Worm (Caenorhabditis elegans) whole organism, L2 larva: ENCODE data around the gene srw-134.

ENCODE experiments used
- C34F6.9 ChIP-seq: fragments of 150-350 bp; optimal IDR thresholded peaks from 2 replicates; lab custom pipeline; 2014; ENCODE audit warnings: missing biosample characterization, missing genetic modification characterization
- F13H6.1 ChIP-seq: sonication (generic microtip); optimal IDR thresholded peaks from 2 replicates; lab custom pipeline; 2016; ENCODE audit warnings: missing genetic modification characterization, missing compliant biosample characterization
- R02D3.7 ChIP-seq: fragments of 150-350 bp; optimal IDR thresholded peaks from 2 replicates; lab custom pipeline; 2014; ENCODE audit warnings: missing biosample characterization, missing genetic modification characterization
- Y55F3AM.14 ChIP-seq: fragments of 200-800 bp; sonication (Bioruptor generic); optimal IDR thresholded peaks from 2 replicates; lab custom pipeline; 2018; ENCODE audit warnings: mild to moderate bottlenecking, missing genetic modification characterization, missing compliant biosample characterization
- alr-1 ChIP-seq: fragments of 150-350 bp; optimal IDR thresholded peaks from 2 replicates; lab custom pipeline; 2014; ENCODE audit warnings: missing biosample characterization, missing genetic modification characterization
- aly-2 ChIP-seq: fragments of 150-350 bp; optimal IDR thresholded peaks from 2 replicates; lab custom pipeline; 2014; ENCODE audit warnings: missing biosample characterization, missing genetic modification characterization
- ama-1 ChIP-seq: fragments of 150-350 bp; optimal IDR thresholded peaks from 2 replicates; lab custom pipeline; 2018; ENCODE audit warnings: inconsistent platforms
- blmp-1 ChIP-seq: sonication (generic microtip); optimal IDR thresholded peaks from 2 replicates; lab custom pipeline; 2017; ENCODE audit warnings: missing genetic modification characterization, mild to moderate bottlenecking, missing compliant biosample characterization, antibody characterized with exemption, moderate library complexity; ENCODE audit not compliant: insufficient read depth
- ceh-16 ChIP-seq: fragments of 150-350 bp; optimal IDR thresholded peaks from 2 replicates; lab custom pipeline; 2014; ENCODE audit warnings: missing biosample characterization, missing genetic modification characterization
- ceh-82 ChIP-seq: fragments of 150-350 bp; optimal IDR thresholded peaks from 2 replicates; lab custom pipeline; 2014; ENCODE audit warnings: missing biosample characterization, missing genetic modification characterization
- crh-2 ChIP-seq: sonication (generic microtip); optimal IDR thresholded peaks from 2 replicates; lab custom pipeline; 2017; ENCODE audit warnings: missing biosample characterization, missing genetic modification characterization
- dmd-4 ChIP-seq: sonication (generic microtip); optimal IDR thresholded peaks from 2 replicates; lab custom pipeline; 2017; ENCODE audit warnings: missing biosample characterization, missing genetic modification characterization
- egl-27 ChIP-seq: sonication (generic microtip); optimal IDR thresholded peaks from 3 replicates; lab custom pipeline; 2017; ENCODE audit warnings: missing biosample characterization, missing genetic modification reagents, missing genetic modification characterization
- elt-1 ChIP-seq: fragments of 150-350 bp; optimal IDR thresholded peaks from 2 replicates; lab custom pipeline; 2014; ENCODE audit warnings: missing biosample characterization, missing genetic modification characterization
- elt-3 ChIP-seq: sonication (generic microtip); optimal IDR thresholded peaks from 2 replicates; lab custom pipeline; 2017; ENCODE audit warnings: missing biosample characterization, missing genetic modification characterization
- fos-1 ChIP-seq: fragments of 150-350 bp; optimal IDR thresholded peaks from 2 replicates; lab custom pipeline; 2014; ENCODE audit warnings: missing biosample characterization, missing genetic modification characterization
- gmeb-1 ChIP-seq: fragments of 150-350 bp; optimal IDR thresholded peaks from 2 replicates; lab custom pipeline; 2014; ENCODE audit warnings: missing biosample characterization, missing genetic modification characterization
- lin-11 ChIP-seq: fragments of 150-350 bp; sonication (generic microtip); optimal IDR thresholded peaks from 2 replicates; lab custom pipeline; 2014; ENCODE audit warnings: missing biosample characterization, missing genetic modification characterization, inconsistent platforms, mixed read lengths
- lin-13 ChIP-seq: fragments of 150-350 bp; optimal IDR thresholded peaks from 2 replicates; lab custom pipeline; 2014; ENCODE audit warnings: missing biosample characterization, missing genetic modification reagents, missing genetic modification characterization
- lin-39 ChIP-seq: fragments of 150-350 bp; optimal IDR thresholded peaks from 2 replicates; lab custom pipeline; 2014; ENCODE audit warnings: missing biosample characterization, missing genetic modification reagents, missing genetic modification characterization
- lsy-2 ChIP-seq, 2 experiments: fragments of 150-350 bp in 1 of 2; sonication (generic microtip) in 1 of 2; optimal IDR thresholded peaks; 2 replicates each; lab custom pipeline; 2014 to 2017; ENCODE audit warnings: missing biosample characterization in 2 of 2, missing genetic modification characterization in 2 of 2
- mab-5 ChIP-seq: fragments of 150-350 bp; optimal IDR thresholded peaks from 2 replicates; lab custom pipeline; 2014; ENCODE audit warnings: missing biosample characterization, missing genetic modification characterization
- mdl-1 ChIP-seq, 2 experiments: fragments of 150-350 bp in 1 of 2; sonication (generic microtip) in 1 of 2; optimal IDR thresholded peaks; 2 replicates each; lab custom pipeline; 2017; ENCODE audit warnings: missing biosample characterization in 2 of 2, missing genetic modification characterization in 2 of 2
- nhr-11 ChIP-seq: fragments of 150-350 bp; optimal IDR thresholded peaks from 2 replicates; lab custom pipeline; 2014; ENCODE audit warnings: missing biosample characterization, missing genetic modification characterization
- nhr-12 ChIP-seq: fragments of 150-350 bp; optimal IDR thresholded peaks from 2 replicates; lab custom pipeline; 2014; ENCODE audit warnings: missing biosample characterization, missing genetic modification characterization
- nhr-129 ChIP-seq: fragments of 150-350 bp; optimal IDR thresholded peaks from 2 replicates; lab custom pipeline; 2014; ENCODE audit warnings: missing biosample characterization, missing genetic modification characterization
- nhr-21 ChIP-seq: fragments of 150-350 bp; optimal IDR thresholded peaks from 2 replicates; lab custom pipeline; 2014; ENCODE audit warnings: missing biosample characterization, missing genetic modification characterization
- nhr-237 ChIP-seq: fragments of 150-350 bp; optimal IDR thresholded peaks from 2 replicates; lab custom pipeline; 2014; ENCODE audit warnings: missing biosample characterization, missing genetic modification characterization
- nhr-25 ChIP-seq: fragments of 150-350 bp; sonication (generic microtip); optimal IDR thresholded peaks from 3 replicates; lab custom pipeline; 2014; ENCODE audit warnings: missing biosample characterization, missing genetic modification characterization
- nhr-77 ChIP-seq: fragments of 150-350 bp; optimal IDR thresholded peaks from 2 replicates; lab custom pipeline; 2014; ENCODE audit warnings: missing biosample characterization, missing genetic modification characterization
- peb-1 ChIP-seq: fragments of 150-350 bp; optimal IDR thresholded peaks from 2 replicates; lab custom pipeline; 2014; ENCODE audit warnings: missing biosample characterization, missing genetic modification characterization
- sem-4 ChIP-seq: fragments of 150-350 bp; optimal IDR thresholded peaks from 2 replicates; lab custom pipeline; 2014; ENCODE audit warnings: missing biosample characterization, missing genetic modification reagents, missing genetic modification characterization
- skn-1 ChIP-seq: sonication (generic microtip); optimal IDR thresholded peaks from 2 replicates; lab custom pipeline; 2017; ENCODE audit warnings: missing biosample characterization, missing genetic modification characterization
- sma-3 ChIP-seq: sonication (generic microtip); optimal IDR thresholded peaks from 2 replicates; lab custom pipeline; 2016; ENCODE audit warnings: missing genetic modification reagents, missing genetic modification characterization, missing compliant biosample characterization
- sma-9 ChIP-seq, 2 experiments: fragments of 150-350 bp in 1 of 2; sonication (generic microtip) in 1 of 2; optimal IDR thresholded peaks; 2 replicates each; lab custom pipeline; 2014 to 2016; ENCODE audit warnings: missing genetic modification characterization in 2 of 2, mild to moderate bottlenecking in 1 of 2, missing biosample characterization in 1 of 2, missing compliant biosample characterization in 1 of 2, missing genetic modification reagents in 1 of 2, moderate library complexity in 1 of 2
- snpc-4 ChIP-seq: fragments of 150-350 bp; optimal IDR thresholded peaks from 2 replicates; lab custom pipeline; 2014; ENCODE audit warnings: missing biosample characterization, missing genetic modification characterization
- unc-39 ChIP-seq: fragments of 150-350 bp; optimal IDR thresholded peaks from 2 replicates; lab custom pipeline; 2014; ENCODE audit warnings: missing biosample characterization, missing genetic modification characterization
- unc-55 ChIP-seq: fragments of 150-350 bp; sonication (generic microtip); optimal IDR thresholded peaks from 3 replicates; lab custom pipeline; 2014; ENCODE audit warnings: missing biosample characterization, missing genetic modification reagents, missing genetic modification characterization
- unc-62 ChIP-seq: fragments of 150-350 bp; optimal IDR thresholded peaks from 2 replicates; lab custom pipeline; 2014; ENCODE audit warnings: missing biosample characterization, missing genetic modification reagents, missing genetic modification characterization
- zag-1 ChIP-seq: fragments of 150-350 bp; optimal IDR thresholded peaks from 2 replicates; lab custom pipeline; 2014; ENCODE audit warnings: missing biosample characterization, missing genetic modification characterization
- ztf-1 ChIP-seq: fragments of 200-800 bp; sonication (Bioruptor generic); conservative IDR thresholded peaks from 2 replicates; pipeline ENCODE4 v1.3.6; 2022; ENCODE audit warnings: missing genetic modification characterization, missing compliant biosample characterization
- ztf-11 ChIP-seq: sonication (generic microtip); optimal IDR thresholded peaks from 2 replicates; lab custom pipeline; 2017; ENCODE audit warnings: missing biosample characterization, missing genetic modification characterization
- ztf-4 ChIP-seq: fragments of 150-350 bp; optimal IDR thresholded peaks from 2 replicates; lab custom pipeline; 2014; ENCODE audit warnings: missing biosample characterization, missing genetic modification characterization

srw-134 gene

ce11 chrV:4151400-4151799 lies 39.0 kb upstream of the srw-134 start:
- TF ChIP-seq elt-1 (tag; lab: Kevin White, UChicago), result no peak
- TF ChIP-seq nhr-25, result no peak
- no peak for TF ChIP-seq R02D3.7 (tag; lab: Kevin White, UChicago)
- no peak for TF ChIP-seq lin-11
- TF ChIP-seq, all 48 proteins: peak for 0

DNA sequence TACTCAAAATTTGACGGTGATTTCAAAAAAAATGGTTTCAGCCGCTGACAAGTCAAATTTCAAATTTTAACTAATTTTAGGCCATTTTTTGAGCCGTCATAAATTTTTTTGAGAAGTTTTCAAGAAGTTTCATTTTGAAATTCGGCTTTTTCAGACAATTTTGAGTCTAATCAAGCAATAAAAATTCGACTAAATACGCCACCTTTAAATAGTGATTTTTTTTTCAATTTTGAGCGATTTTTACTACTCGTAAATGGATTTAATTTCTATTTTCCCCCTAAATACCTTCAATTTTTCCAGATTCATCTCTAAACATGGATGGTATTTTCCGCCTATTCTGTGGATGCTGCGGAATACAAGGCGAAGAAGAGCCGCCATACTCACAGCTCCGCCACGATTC lies 31.8 kb upstream of the srw-134 start, which contains the start of gene Y45G5AL.1:
TSS of gene Y45G5AL.1 (plus strand) at position 301 of the 400 bp plus-strand sequence.
- TF ChIP-seq crh-2 (tag; lab: Kevin White, UChicago) (no peak), nhr-129 (no peak), nhr-11 (tag; lab: Kevin White, UChicago) (no peak), lsy-2 (tag; optimal IDR thresholded peaks at IDR 0.05; lab: Kevin White, UChicago) (no peak), R02D3.7 (tag; lab: Kevin White, UChicago) (no peak)

DNA sequence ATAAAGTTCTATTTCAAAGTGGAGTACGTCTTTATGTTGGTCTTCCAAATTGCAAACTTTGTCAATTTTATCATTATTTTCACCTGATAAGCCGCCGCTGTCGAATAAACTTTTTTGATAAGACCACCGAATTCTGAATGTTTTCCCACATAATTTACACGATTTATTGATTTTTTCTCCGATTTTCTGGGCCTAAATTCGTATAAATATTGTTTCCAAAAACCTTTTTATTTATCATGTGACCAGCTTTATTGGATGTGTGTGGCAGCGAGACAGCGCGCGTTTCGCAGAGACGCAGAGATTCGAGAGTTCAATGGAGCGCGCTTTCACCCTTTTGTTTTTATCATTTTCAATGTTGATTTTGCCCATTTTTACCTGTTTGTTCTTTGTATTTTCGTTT lies 30.6 kb upstream of the srw-134 start:
- TF ChIP-seq blmp-1 (tag; lab: Kevin White, UChicago), result peak; percentile 27
- peak; percentile 77 for TF ChIP-seq unc-55
- no peak for TF ChIP-seq ama-1 (lab: Kevin White, UChicago)
- peak; percentile 78 for TF ChIP-seq gmeb-1
- TF ChIP-seq zag-1, result peak; percentile 40
- TF ChIP-seq sma-9 (GFP tag; optimal IDR thresholded peaks at IDR 0.05; lab: Kevin White, UChicago), result peak; percentile 89
- no peak for TF ChIP-seq sma-9 (tag; optimal IDR thresholded peaks at IDR 0.05; lab: Kevin White, UChicago)
- no peak for TF ChIP-seq alr-1 (tag; lab: Kevin White, UChicago)
- TF ChIP-seq elt-1 (tag; lab: Kevin White, UChicago), result no peak
- peak; percentile 72 for TF ChIP-seq nhr-21 (tag; lab: Kevin White, UChicago)
- TF ChIP-seq Y55F3AM.14, result peak; percentile 69
- TF ChIP-seq lin-11, result peak; percentile 38
- peak; percentile 82 for TF ChIP-seq mab-5 (tag; lab: Kevin White, UChicago)
- TF ChIP-seq mdl-1 (tag; optimal IDR thresholded peaks at IDR 0.05; lab: Kevin White, UChicago), result peak in 1 of 2 experiments; percentile 33
- TF ChIP-seq crh-2 (tag; lab: Kevin White, UChicago), result peak; percentile 87
- no peak for TF ChIP-seq ceh-16 (tag; lab: Kevin White, UChicago)
- TF ChIP-seq lsy-2 (tag; optimal IDR thresholded peaks at IDR 0.05; lab: Kevin White, UChicago), result peak; percentile 53 to 90
- no peak for TF ChIP-seq ztf-1 (GFP tag; lab: Robert Waterston, UW)
- TF ChIP-seq nhr-77 (tag; lab: Kevin White, UChicago), result no peak
- peak; percentile 4 for TF ChIP-seq snpc-4
- TF ChIP-seq elt-3 (tag; lab: Kevin White, UChicago), result no peak
- TF ChIP-seq C34F6.9 (tag; lab: Kevin White, UChicago), result peak; percentile 95
- TF ChIP-seq lin-13, result peak; percentile 78
- TF ChIP-seq fos-1, result peak; percentile 40
- peak; percentile 76 for TF ChIP-seq F13H6.1
- peak; percentile 54 for TF ChIP-seq egl-27 (tag; lab: Kevin White, UChicago)
- no peak for TF ChIP-seq ceh-82 (tag; lab: Kevin White, UChicago)
- TF ChIP-seq R02D3.7 (tag; lab: Kevin White, UChicago), result no peak
- no peak for TF ChIP-seq ztf-11 (tag; lab: Kevin White, UChicago)
- peak; percentile 91 for TF ChIP-seq nhr-25
- TF ChIP-seq sma-3 (GFP tag; lab: Kevin White, UChicago), result peak; percentile 78
- TF ChIP-seq nhr-129, result peak; percentile 60
- TF ChIP-seq unc-39, result no peak
- TF ChIP-seq ztf-4 (tag; lab: Kevin White, UChicago), result peak; percentile 63
- TF ChIP-seq lin-39 (tag; lab: Kevin White, UChicago), result no peak
- peak; percentile 73 for TF ChIP-seq sem-4 (tag; lab: Kevin White, UChicago)

ce11 chrV:4138688-4139087 lies 26.3 kb upstream of the srw-134 start, which contains the start of gene lgc-29:
lgc-29 (plus strand) TSS chrV:4138988.
- TF ChIP-seq fos-1, result no peak
- no peak for TF ChIP-seq skn-1 (tag; lab: Kevin White, UChicago)
- no peak for TF ChIP-seq elt-3 (tag; lab: Kevin White, UChicago)
- TF ChIP-seq alr-1 (tag; lab: Kevin White, UChicago), result no peak
- TF ChIP-seq nhr-12 (tag; lab: Kevin White, UChicago), result no peak
- no peak for TF ChIP-seq unc-62 (GFP tag; lab: Kevin White, UChicago)
- TF ChIP-seq gmeb-1, result no peak
- TF ChIP-seq ztf-1 (GFP tag; lab: Robert Waterston, UW), result no peak
- no peak for TF ChIP-seq mab-5 (tag; lab: Kevin White, UChicago)
- no peak for TF ChIP-seq aly-2 (tag; lab: Kevin White, UChicago)
- TF ChIP-seq nhr-237 (tag; lab: Kevin White, UChicago), result no peak
- TF ChIP-seq lin-13, result no peak
- no peak for TF ChIP-seq blmp-1 (tag; lab: Kevin White, UChicago)
- no peak for TF ChIP-seq zag-1
- TF ChIP-seq dmd-4 (tag; lab: Kevin White, UChicago), result no peak
- no peak for TF ChIP-seq nhr-77 (tag; lab: Kevin White, UChicago)
- no peak for TF ChIP-seq peb-1 (tag; lab: Kevin White, UChicago)
- TF ChIP-seq nhr-11 (tag; lab: Kevin White, UChicago), result no peak
